Fruit fly (Drosophila melanogaster) whole organism, pupa: Measurements from ENCODE around the gene CG5290.

Source experiments
- CG10348 ChIP-seq: fragments of 200-800 bp; sonication (Bioruptor generic); IDR thresholded peaks from 2 replicates; pipeline ENCODE4 v1.3.6; 2022; ENCODE audit warnings: missing biosample characterization, missing genetic modification characterization
- CG12605 ChIP-seq: fragments of 200-800 bp; sonication (Bioruptor generic); IDR thresholded peaks from 2 replicates; pipeline ENCODE4 v1.3.6; 2022; ENCODE audit warnings: missing biosample characterization, missing genetic modification characterization
- CG13204 ChIP-seq: fragments of 200-800 bp; sonication (Bioruptor generic); optimal IDR thresholded peaks from 2 replicates; lab custom pipeline; 2018; ENCODE audit warnings: missing biosample characterization, mild to moderate bottlenecking, missing genetic modification characterization, moderate library complexity
- CG14655 ChIP-seq: fragments of 200-800 bp; sonication (Bioruptor generic); optimal IDR thresholded peaks from 3 replicates; lab custom pipeline; 2017; ENCODE audit warnings: mild to moderate bottlenecking, missing biosample characterization, missing genetic modification reagents, missing genetic modification characterization
- CG15710 ChIP-seq: fragments of 200-800 bp; sonication (Bioruptor generic); optimal IDR thresholded peaks from 2 replicates; lab custom pipeline; 2018; ENCODE audit warnings: missing biosample characterization, mild to moderate bottlenecking, missing genetic modification characterization, moderate library complexity
- CG17806 ChIP-seq: fragments of 200-800 bp; sonication (Bioruptor generic); optimal IDR thresholded peaks from 2 replicates; lab custom pipeline; 2018; ENCODE audit warnings: missing biosample characterization, mild to moderate bottlenecking, missing genetic modification characterization, moderate library complexity
- CG32121 ChIP-seq: fragments of 200-800 bp; sonication (Bioruptor generic); IDR thresholded peaks from 2 replicates; pipeline ENCODE4 v1.3.6; 2022; ENCODE audit warnings: missing biosample characterization, missing genetic modification characterization
- CG34367 ChIP-seq: fragments of 200-800 bp; sonication (Bioruptor generic); optimal IDR thresholded peaks from 2 replicates; lab custom pipeline; 2018; ENCODE audit warnings: missing biosample characterization, mild to moderate bottlenecking, missing genetic modification characterization
- CG4496 ChIP-seq: fragments of 200-800 bp; sonication (Bioruptor generic); IDR thresholded peaks from 3 replicates; pipeline ENCODE4 v1.3.6; 2022; ENCODE audit warnings: missing biosample characterization, missing genetic modification characterization
- CG8159 ChIP-seq: fragments of 200-800 bp; sonication (Bioruptor generic); optimal IDR thresholded peaks from 3 replicates; lab custom pipeline; 2018; ENCODE audit warnings: missing biosample characterization, mild to moderate bottlenecking, missing genetic modification characterization, moderate library complexity
- CG8301 ChIP-seq: fragments of 200-800 bp; sonication (Bioruptor generic); optimal IDR thresholded peaks from 2 replicates; lab custom pipeline; 2018; ENCODE audit warnings: missing biosample characterization, mild to moderate bottlenecking, missing genetic modification characterization
- CG9948 ChIP-seq: fragments of 200-800 bp; sonication (Bioruptor generic); optimal IDR thresholded peaks from 2 replicates; lab custom pipeline; 2018; ENCODE audit warnings: missing biosample characterization, mild to moderate bottlenecking, missing genetic modification characterization, moderate library complexity
- D1 ChIP-seq: fragments of 200-800 bp; sonication (Bioruptor generic); optimal IDR thresholded peaks from 2 replicates; lab custom pipeline; 2018; ENCODE audit warnings: missing biosample characterization, mild to moderate bottlenecking, missing genetic modification characterization, moderate library complexity
- EcR ChIP-seq: fragments of 200-800 bp; sonication (Bioruptor generic); optimal IDR thresholded peaks from 3 replicates; lab custom pipeline; 2019; ENCODE audit warnings: missing biosample characterization, missing genetic modification characterization, mild to moderate bottlenecking, moderate library complexity, missing genetic modification reagents
- Ets98B ChIP-seq: fragments of 200-800 bp; sonication (Bioruptor generic); IDR thresholded peaks from 2 replicates; pipeline ENCODE4 v1.3.6; 2022; ENCODE audit warnings: missing biosample characterization, missing genetic modification characterization
- Pif1A ChIP-seq: fragments of 200-800 bp; sonication (Bioruptor generic); optimal IDR thresholded peaks from 3 replicates; lab custom pipeline; 2016; ENCODE audit warnings: missing biosample characterization, missing genetic modification characterization
- Pif1B ChIP-seq: fragments of 200-800 bp; sonication (Bioruptor generic); optimal IDR thresholded peaks from 3 replicates; lab custom pipeline; 2016; ENCODE audit warnings: missing biosample characterization, missing genetic modification characterization
- Snoo ChIP-seq: fragments of 200-800 bp; sonication (Bioruptor generic); optimal IDR thresholded peaks from 3 replicates; lab custom pipeline; 2017; ENCODE audit warnings: missing biosample characterization, mild to moderate bottlenecking, missing genetic modification characterization, inconsistent platforms
- fd96Ca ChIP-seq: fragments of 200-800 bp; sonication (Bioruptor generic); IDR thresholded peaks from 3 replicates; pipeline ENCODE4 v1.3.6; 2022; ENCODE audit warnings: missing biosample characterization, missing genetic modification characterization
- gl ChIP-seq: fragments of 200-800 bp; sonication (Bioruptor generic); optimal IDR thresholded peaks from 2 replicates; lab custom pipeline; 2018; ENCODE audit warnings: missing biosample characterization, mild to moderate bottlenecking, missing genetic modification characterization
- rn ChIP-seq: fragments of 200-800 bp; sonication (Bioruptor generic); IDR thresholded peaks from 2 replicates; pipeline ENCODE4 v1.3.6; 2022; ENCODE audit warnings: missing biosample characterization, missing genetic modification characterization

Gene CG5290

DNA sequence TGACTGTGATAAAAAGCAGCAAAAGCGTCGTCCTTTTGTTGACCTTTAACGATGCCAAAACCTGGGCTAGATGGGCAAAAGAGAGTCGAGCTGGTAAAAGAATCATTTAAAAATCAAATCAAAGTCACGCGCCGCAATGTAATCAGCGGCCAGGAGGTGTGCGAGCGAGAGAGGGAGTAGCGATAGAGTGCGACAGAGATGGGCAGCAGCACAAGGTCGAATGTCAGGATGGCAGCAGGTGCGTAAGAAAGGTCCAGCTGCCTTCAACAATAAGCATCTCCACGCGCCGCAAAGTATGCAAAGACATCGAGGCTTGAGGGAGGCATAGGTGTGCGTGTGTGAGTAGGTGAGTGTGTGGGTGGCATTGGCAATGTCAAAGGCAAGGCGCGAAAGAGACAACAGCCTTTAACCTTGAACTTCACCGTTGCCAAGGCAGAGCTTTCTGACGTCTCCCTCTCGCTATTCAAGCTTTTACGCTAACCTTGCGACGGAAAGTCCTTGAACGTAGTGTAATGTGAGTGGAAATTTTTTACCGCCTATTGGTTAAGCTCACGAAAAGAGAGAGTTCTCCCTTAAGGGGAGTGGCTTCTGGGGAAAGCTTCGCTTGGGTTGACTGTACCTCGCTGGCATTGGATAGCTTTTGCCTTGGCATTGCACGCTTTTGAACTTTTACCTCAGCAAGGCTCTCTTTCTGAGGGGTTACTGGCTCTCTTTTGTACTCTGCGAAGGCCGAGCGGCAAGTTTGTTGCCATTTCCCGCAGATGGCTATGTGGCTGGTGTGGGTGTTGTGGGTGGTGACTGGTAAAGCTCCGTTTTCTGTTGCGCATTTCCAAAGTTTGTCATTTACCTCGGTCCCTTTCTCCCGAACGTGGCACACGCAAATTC lies 17.6 kb upstream of the CG5290 start:
- TF ChIP-seq EcR (GFP tag; lab: Kevin White, UChicago): peak; percentile 80
- no peak for TF ChIP-seq CG32121 (GFP tag; lab: Robert Waterston, UW)

DNA sequence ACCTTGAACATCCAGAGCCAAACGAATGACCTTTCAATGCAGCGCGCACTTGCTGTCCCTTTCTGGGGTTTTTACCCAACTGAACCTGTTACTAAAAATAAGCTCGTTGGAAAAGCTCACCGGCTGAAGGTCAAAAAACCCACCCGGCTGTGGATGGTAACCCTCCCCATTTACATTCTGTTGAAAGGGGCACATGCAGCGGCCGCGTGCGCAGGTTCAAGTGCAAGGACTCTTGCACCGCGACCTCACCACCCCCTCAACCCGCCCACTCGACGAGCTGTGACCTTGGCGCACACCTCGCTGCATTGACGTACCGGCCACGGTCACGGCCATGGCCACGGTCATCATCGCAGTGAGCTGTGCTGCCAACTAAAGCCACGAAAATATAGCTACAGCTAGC lies 15.7 kb upstream of the CG5290 start:
- TF ChIP-seq EcR (GFP tag; lab: Kevin White, UChicago): peak; percentile 80
- TF ChIP-seq CG34367 (tag; lab: Kevin White, UChicago): no peak

DNA sequence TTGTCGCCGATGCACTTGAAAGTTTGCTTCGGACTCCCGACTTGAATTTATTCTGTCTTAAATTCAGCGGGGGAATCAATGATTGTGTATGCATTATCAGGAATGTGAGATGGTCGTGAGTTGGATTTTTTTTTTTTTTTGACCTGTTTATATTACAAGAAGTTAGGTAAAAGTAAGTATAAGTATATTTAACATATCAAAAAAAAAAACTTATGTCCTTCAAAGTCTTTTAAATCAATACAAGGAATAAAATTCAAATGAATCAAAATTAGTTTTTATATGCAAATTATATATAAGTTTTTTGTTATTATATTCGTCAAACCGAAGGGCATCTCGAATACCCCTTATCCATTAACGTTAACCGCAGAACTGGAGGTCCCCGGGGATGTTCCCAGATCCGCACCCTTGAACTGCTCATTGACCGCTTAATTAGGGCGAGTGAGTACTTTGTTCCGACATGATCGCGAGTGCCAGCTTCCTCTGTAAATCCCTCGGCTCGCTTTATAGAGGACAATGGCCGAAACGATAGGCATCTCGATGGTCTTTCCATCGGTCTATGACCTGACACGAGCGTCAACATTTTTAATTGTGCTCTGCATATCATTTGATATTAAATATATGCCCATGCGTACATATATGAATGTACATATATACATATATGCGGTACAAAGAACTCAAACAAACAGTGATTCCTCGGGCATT lies 14.4 kb upstream of the CG5290 start:
- TF ChIP-seq CG14655 (GFP tag; lab: Kevin White, UChicago) (peak; percentile 38), CG17806 (tag; lab: Kevin White, UChicago) (peak; percentile 69), CG12605 (GFP tag; lab: Robert Waterston, UW) (no peak), fd96Ca (no peak), CG4496 (GFP tag; lab: Robert Waterston, UW) (no peak), gl (tag; lab: Kevin White, UChicago) (no peak), Pif1B (GFP tag; lab: Kevin White, UChicago) (no peak), CG15710 (tag; lab: Kevin White, UChicago) (peak; percentile 79), CG34367 (tag; lab: Kevin White, UChicago) (peak; percentile 29), CG32121 (GFP tag; lab: Robert Waterston, UW) (no peak), rn (no peak), CG8301 (tag; lab: Kevin White, UChicago) (no peak), CG8159 (peak; percentile 78), Ets98B (GFP tag; lab: Robert Waterston, UW) (no peak), CG9948 (tag; lab: Kevin White, UChicago) (peak; percentile 62), EcR (GFP tag; lab: Kevin White, UChicago) (peak; percentile 97), CG13204 (no peak), Pif1A (GFP tag; lab: Kevin White, UChicago) (peak; percentile 42), CG10348 (no peak), D1 (tag; lab: Kevin White, UChicago) (peak; percentile 14), Snoo (tag; lab: Kevin White, UChicago) (no peak)

DNA sequence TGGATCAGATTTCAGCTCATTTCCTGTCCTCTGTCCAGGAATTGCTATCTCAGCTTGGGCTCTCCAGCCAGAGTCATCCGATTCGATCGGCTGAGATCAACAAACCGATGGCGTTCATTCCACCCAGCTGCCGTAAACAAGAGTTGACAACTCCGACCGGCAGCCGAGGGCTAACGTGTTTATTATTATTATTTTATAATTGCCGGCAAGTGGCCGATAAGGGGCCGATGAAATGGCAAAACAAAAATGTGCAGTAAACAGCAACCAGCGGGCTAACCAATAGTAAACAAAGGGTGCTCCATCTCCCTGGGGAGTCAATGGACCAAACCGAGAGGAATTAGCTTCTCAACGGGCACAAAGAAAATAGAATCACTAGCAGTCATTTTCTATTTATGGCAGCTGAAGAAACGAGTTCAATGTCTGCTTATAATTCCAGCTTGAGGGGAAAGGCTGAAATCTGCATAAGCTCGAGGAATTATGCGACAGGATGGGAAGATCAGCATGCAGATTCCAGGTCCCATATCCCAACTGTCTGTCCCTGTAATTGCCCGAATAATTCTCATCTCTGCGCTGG lies 12.9 kb upstream of the CG5290 start:
- TF ChIP-seq Pif1A (GFP tag; lab: Kevin White, UChicago) (no peak), CG12605 (GFP tag; lab: Robert Waterston, UW) (no peak), Snoo (tag; lab: Kevin White, UChicago) (no peak), Pif1B (GFP tag; lab: Kevin White, UChicago) (peak; percentile 22), gl (tag; lab: Kevin White, UChicago) (no peak), CG8301 (tag; lab: Kevin White, UChicago) (no peak), CG14655 (GFP tag; lab: Kevin White, UChicago) (peak; percentile 25), CG13204 (peak; percentile 37), CG10348 (no peak), CG32121 (GFP tag; lab: Robert Waterston, UW) (no peak), EcR (GFP tag; lab: Kevin White, UChicago) (peak; percentile 99), Ets98B (GFP tag; lab: Robert Waterston, UW) (no peak), CG8159 (no peak), CG17806 (tag; lab: Kevin White, UChicago) (no peak)

- no peak for TF ChIP-seq EcR (GFP tag; lab: Kevin White, UChicago)
- TF ChIP-seq CG14655 (GFP tag; lab: Kevin White, UChicago): no peak
- no peak for TF ChIP-seq CG15710 (tag; lab: Kevin White, UChicago)
- no peak for TF ChIP-seq CG34367 (tag; lab: Kevin White, UChicago)
- no peak for TF ChIP-seq CG32121 (GFP tag; lab: Robert Waterston, UW)
- no peak for TF ChIP-seq CG8159
- no peak for TF ChIP-seq CG12605 (GFP tag; lab: Robert Waterston, UW)
- TF ChIP-seq Pif1A (GFP tag; lab: Kevin White, UChicago): no peak
- TF ChIP-seq CG13204: no peak
- no peak for TF ChIP-seq CG9948 (tag; lab: Kevin White, UChicago)
- TF ChIP-seq CG8301 (tag; lab: Kevin White, UChicago): no peak
- no peak for TF ChIP-seq rn
- no peak for TF ChIP-seq Ets98B (GFP tag; lab: Robert Waterston, UW)
- no peak for TF ChIP-seq CG4496 (GFP tag; lab: Robert Waterston, UW)
- TF ChIP-seq gl (tag; lab: Kevin White, UChicago): no peak
- TF ChIP-seq fd96Ca: no peak
- TF ChIP-seq D1 (tag; lab: Kevin White, UChicago): no peak
- TF ChIP-seq CG10348: no peak
These were observed 11.8 kb upstream of the CG5290 start for dm6 chr3L:17924005-17924755.
